Worm (Caenorhabditis elegans) whole organism, L1 larva: ENCODE data around the gene F36A4.3.

Experiments used
- aly-2 ChIP-seq: fragments of 150-350 bp; optimal IDR thresholded peaks from 2 replicates; lab custom pipeline; 2014; ENCODE audit warnings: missing biosample characterization, missing genetic modification characterization
- egl-27 ChIP-seq, 2 experiments: fragments of 150-350 bp in 1 of 2; sonication (generic microtip); optimal IDR thresholded peaks; 3 replicates each; lab custom pipeline; 2017 to 2018; ENCODE audit warnings: missing biosample characterization in 2 of 2, missing genetic modification characterization in 2 of 2, missing genetic modification reagents in 2 of 2
- elt-2 ChIP-seq: sonication (generic microtip); optimal IDR thresholded peaks from 2 replicates; lab custom pipeline; 2016; ENCODE audit warnings: missing genetic modification characterization, mild to moderate bottlenecking, inconsistent platforms, missing compliant biosample characterization, missing genetic modification reagents
- lin-15B ChIP-seq: fragments of 150-350 bp; sonication (generic microtip); optimal IDR thresholded peaks from 3 replicates; lab custom pipeline; 2014; ENCODE audit warnings: missing biosample characterization, missing genetic modification characterization
- lin-39 ChIP-seq: fragments of 150-350 bp; optimal IDR thresholded peaks from 2 replicates; lab custom pipeline; 2014; ENCODE audit warnings: missing biosample characterization, missing genetic modification reagents, missing genetic modification characterization
- mep-1 ChIP-seq: fragments of 150-350 bp; optimal IDR thresholded peaks from 2 replicates; lab custom pipeline; 2014; ENCODE audit warnings: missing biosample characterization, missing genetic modification characterization
- nhr-11 ChIP-seq: fragments of 150-350 bp; optimal IDR thresholded peaks from 2 replicates; lab custom pipeline; 2014; ENCODE audit warnings: missing biosample characterization, missing genetic modification characterization
- nhr-237 ChIP-seq: fragments of 150-350 bp; optimal IDR thresholded peaks from 2 replicates; lab custom pipeline; 2014; ENCODE audit warnings: missing biosample characterization, missing genetic modification characterization
- swsn-7 ChIP-seq: sonication (generic microtip); optimal IDR thresholded peaks from 2 replicates; lab custom pipeline; 2016; ENCODE audit warnings: missing genetic modification characterization, missing compliant biosample characterization

DNA sequence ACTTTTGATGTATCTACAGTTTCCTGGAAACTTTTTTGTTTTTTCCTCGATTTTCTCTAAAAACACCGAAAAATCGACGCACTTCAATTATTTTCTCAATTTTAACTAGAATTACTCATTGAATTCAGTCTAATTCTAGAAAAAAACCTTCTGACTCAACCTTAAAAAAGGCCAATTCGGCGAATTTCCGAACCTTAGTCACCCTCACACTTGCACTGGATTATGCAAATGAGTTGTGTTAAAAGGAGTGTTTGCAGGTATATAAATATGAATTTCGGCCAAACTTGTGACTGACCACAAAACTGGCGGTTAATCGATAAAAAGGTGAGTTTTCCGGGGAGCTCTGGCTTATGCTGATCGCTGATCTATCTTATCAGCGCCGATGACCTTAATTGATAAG is 22.9 kb upstream of the F36A4.3 start, which contains the start of gene ttr-20:
- no peak for TF ChIP-seq lin-39 (tag; lab: Kevin White, UChicago)
- TF ChIP-seq swsn-7 = no peak
- TF ChIP-seq mep-1 = no peak
- no peak for TF ChIP-seq nhr-237 (tag; lab: Kevin White, UChicago)
- no peak for TF ChIP-seq egl-27 (tag; optimal IDR thresholded peaks at IDR 0.05; lab: Kevin White, UChicago)
- TF ChIP-seq elt-2 = no peak
- TF ChIP-seq lin-15B (tag; lab: Kevin White, UChicago) = no peak
- no peak for TF ChIP-seq aly-2 (tag; lab: Kevin White, UChicago)
- no peak for TF ChIP-seq nhr-11 (tag; lab: Kevin White, UChicago)
